Worm (Caenorhabditis elegans) whole organism, late embryonic: ENCODE measurements around the gene pde-12.

ENCODE experiments used
- F13H6.1 ChIP-seq: sonication (generic microtip); optimal IDR thresholded peaks from 2 replicates; lab custom pipeline; 2016; ENCODE audit warnings: missing genetic modification characterization, missing compliant biosample characterization
- K02D7.2 ChIP-seq: sonication (generic microtip); optimal IDR thresholded peaks from 2 replicates; lab custom pipeline; 2017; ENCODE audit warnings: mild to moderate bottlenecking, missing genetic modification characterization, missing compliant biosample characterization
- K09A11.1 ChIP-seq: sonication (generic microtip); optimal IDR thresholded peaks from 2 replicates; lab custom pipeline; 2017; ENCODE audit warnings: antibody characterized with exemption, mild to moderate bottlenecking, missing genetic modification characterization, missing compliant biosample characterization; ENCODE audit not compliant: insufficient read depth
- ama-1 ChIP-seq: fragments of 150-350 bp; optimal IDR thresholded peaks from 2 replicates; lab custom pipeline; 2014
- ceh-14 ChIP-seq: sonication (generic microtip); optimal IDR thresholded peaks from 2 replicates; lab custom pipeline; 2016; ENCODE audit warnings: missing genotype, missing genetic modification characterization, missing compliant biosample characterization
- ceh-18 ChIP-seq: sonication (generic microtip); optimal IDR thresholded peaks from 2 replicates; lab custom pipeline; 2016; ENCODE audit warnings: missing genetic modification characterization, missing compliant biosample characterization
- ceh-2 ChIP-seq: sonication (generic microtip); optimal IDR thresholded peaks from 2 replicates; lab custom pipeline; 2016; ENCODE audit warnings: missing genotype, missing genetic modification characterization, missing compliant biosample characterization
- ceh-22 ChIP-seq: sonication (generic microtip); optimal IDR thresholded peaks from 2 replicates; lab custom pipeline; 2017; ENCODE audit warnings: missing biosample characterization, missing genetic modification characterization
- ceh-24 ChIP-seq: sonication (generic microtip); optimal IDR thresholded peaks from 2 replicates; lab custom pipeline; 2016; ENCODE audit warnings: mild to moderate bottlenecking, missing genetic modification characterization, missing compliant biosample characterization
- ceh-30 ChIP-seq: fragments of 150-350 bp; optimal IDR thresholded peaks from 2 replicates; lab custom pipeline; 2014; ENCODE audit warnings: missing biosample characterization, missing genetic modification characterization
- ceh-45 ChIP-seq: fragments of 200-800 bp; sonication (Bioruptor generic); IDR thresholded peaks from 2 replicates; pipeline ENCODE4 v1.3.6; 2022; ENCODE audit warnings: missing genetic modification reagents, missing genetic modification characterization, missing compliant biosample characterization
- ceh-48 ChIP-seq: sonication (generic microtip); optimal IDR thresholded peaks from 2 replicates; lab custom pipeline; 2016; ENCODE audit warnings: missing genetic modification characterization, inconsistent platforms, missing compliant biosample characterization
- ceh-9 ChIP-seq: sonication (generic microtip); optimal IDR thresholded peaks from 2 replicates; lab custom pipeline; 2016; ENCODE audit warnings: mild to moderate bottlenecking, missing genetic modification characterization, inconsistent platforms, missing compliant biosample characterization
- che-1 ChIP-seq: sonication (generic microtip); optimal IDR thresholded peaks from 2 replicates; lab custom pipeline; 2016; ENCODE audit warnings: mild to moderate bottlenecking, missing genetic modification characterization, missing compliant biosample characterization
- elt-2 ChIP-seq: sonication (generic microtip); optimal IDR thresholded peaks from 2 replicates; lab custom pipeline; 2016; ENCODE audit warnings: missing genetic modification reagents, missing genetic modification characterization, missing compliant biosample characterization
- eyg-1 ChIP-seq: sonication (generic microtip); optimal IDR thresholded peaks from 2 replicates; lab custom pipeline; 2016; ENCODE audit warnings: missing genotype, missing genetic modification characterization, missing compliant biosample characterization
- fax-1 ChIP-seq: sonication (generic microtip); optimal IDR thresholded peaks from 2 replicates; lab custom pipeline; 2016; ENCODE audit warnings: missing genotype, missing genetic modification characterization, missing compliant biosample characterization
- fkh-6 ChIP-seq: sonication (generic microtip); optimal IDR thresholded peaks from 2 replicates; lab custom pipeline; 2016; ENCODE audit warnings: missing genetic modification characterization, missing compliant biosample characterization
- gmeb-2 ChIP-seq: sonication (generic microtip); optimal IDR thresholded peaks from 2 replicates; lab custom pipeline; 2016; ENCODE audit warnings: missing genetic modification characterization, inconsistent platforms, missing compliant biosample characterization
- hlh-13 ChIP-seq: fragments of 200-800 bp; sonication (Bioruptor generic); optimal IDR thresholded peaks from 2 replicates; lab custom pipeline; 2018; ENCODE audit warnings: mild to moderate bottlenecking, missing genetic modification characterization, missing compliant biosample characterization
- hlh-15 ChIP-seq: sonication (generic microtip); optimal IDR thresholded peaks from 2 replicates; lab custom pipeline; 2016; ENCODE audit warnings: missing genetic modification characterization, missing compliant biosample characterization
- hlh-30 ChIP-seq: sonication (generic microtip); optimal IDR thresholded peaks from 2 replicates; lab custom pipeline; 2017; ENCODE audit warnings: antibody characterized with exemption, missing genetic modification characterization, missing compliant biosample characterization; ENCODE audit not compliant: insufficient read depth
- lim-6 ChIP-seq: sonication (generic microtip); optimal IDR thresholded peaks from 2 replicates; lab custom pipeline; 2016; ENCODE audit warnings: missing genetic modification characterization, missing compliant biosample characterization
- lin-11 ChIP-seq: fragments of 200-800 bp; sonication (Bioruptor generic); optimal IDR thresholded peaks from 2 replicates; lab custom pipeline; 2018; ENCODE audit warnings: mild to moderate bottlenecking, missing genetic modification characterization, missing compliant biosample characterization
- madf-2 ChIP-seq: sonication (generic microtip); optimal IDR thresholded peaks from 2 replicates; lab custom pipeline; 2017; ENCODE audit warnings: missing genetic modification characterization, missing compliant biosample characterization
- nhr-11 ChIP-seq: fragments of 150-350 bp; optimal IDR thresholded peaks from 2 replicates; lab custom pipeline; 2014; ENCODE audit warnings: missing biosample characterization, missing genetic modification characterization
- nhr-232 ChIP-seq: sonication (generic microtip); optimal IDR thresholded peaks from 2 replicates; lab custom pipeline; 2016; ENCODE audit warnings: missing genetic modification characterization, missing compliant biosample characterization
- npax-4 ChIP-seq: sonication (generic microtip); optimal IDR thresholded peaks from 2 replicates; lab custom pipeline; 2016; ENCODE audit warnings: missing genetic modification characterization, missing compliant biosample characterization
- pha-4 ChIP-seq: fragments of 150-350 bp; optimal IDR thresholded peaks from 2 replicates; lab custom pipeline; 2018; ENCODE audit warnings: missing biosample characterization, missing genetic modification reagents, missing genetic modification characterization
- pros-1 ChIP-seq: fragments of 150-350 bp; optimal IDR thresholded peaks from 2 replicates; lab custom pipeline; 2014; ENCODE audit warnings: missing biosample characterization, missing genetic modification reagents, missing genetic modification characterization
- ref-2 ChIP-seq: sonication (generic microtip); optimal IDR thresholded peaks from 2 replicates; lab custom pipeline; 2016; ENCODE audit warnings: missing genetic modification characterization, missing compliant biosample characterization
- rnt-1 ChIP-seq: sonication (generic microtip); optimal IDR thresholded peaks from 2 replicates; lab custom pipeline; 2016; ENCODE audit warnings: missing genetic modification characterization, missing compliant biosample characterization
- sdc-2 ChIP-seq: sonication (generic microtip); optimal IDR thresholded peaks from 2 replicates; lab custom pipeline; 2016; ENCODE audit warnings: missing genotype, missing genetic modification characterization, missing compliant biosample characterization
- sox-4 ChIP-seq: sonication (generic microtip); optimal IDR thresholded peaks from 2 replicates; lab custom pipeline; 2017; ENCODE audit warnings: mild to moderate bottlenecking, missing genetic modification characterization, inconsistent platforms, missing compliant biosample characterization
- tbx-7 ChIP-seq: sonication (generic microtip); optimal IDR thresholded peaks from 2 replicates; lab custom pipeline; 2016; ENCODE audit warnings: missing genotype, missing genetic modification characterization, missing compliant biosample characterization
- unc-3 ChIP-seq, 2 experiments: fragments of 200-800 bp in 1 of 2; sonication (Bioruptor generic) in 1 of 2; sonication (generic microtip) in 1 of 2; conservative IDR thresholded peaks in 1 of 2; optimal IDR thresholded peaks in 1 of 2; 2 replicates each; pipeline versions ENCODE4 v1.3.6 to Lab custom; 2016 to 2022; ENCODE audit warnings: missing compliant biosample characterization in 2 of 2, missing genetic modification characterization in 2 of 2, missing genetic modification reagents in 1 of 2
- unc-42 ChIP-seq: sonication (generic microtip); optimal IDR thresholded peaks from 2 replicates; lab custom pipeline; 2016; ENCODE audit warnings: missing genotype, missing genetic modification characterization, missing compliant biosample characterization
- unc-55 ChIP-seq: sonication (generic microtip); optimal IDR thresholded peaks from 2 replicates; lab custom pipeline; 2017; ENCODE audit warnings: missing biosample characterization, missing genetic modification reagents, missing genetic modification characterization
- ztf-16 ChIP-seq: sonication (generic microtip); optimal IDR thresholded peaks from 2 replicates; lab custom pipeline; 2017; ENCODE audit warnings: missing genetic modification characterization, missing compliant biosample characterization

pde-12 gene

ce11 chrIII:10880083-10880482 lies 35.3 kb upstream of the pde-12 start, which contains the start of gene C44B9.3:
C44B9.3 (minus strand) TSS chrIII:10880183.
- TF ChIP-seq ceh-30 (tag; lab: Kevin White, UChicago) (no peak), lim-6 (no peak), ceh-48 (tag; lab: Kevin White, UChicago) (no peak), npax-4 (tag; lab: Kevin White, UChicago) (no peak)

- TF ChIP-seq F13H6.1 (tag; lab: Kevin White, UChicago) (no peak), rnt-1 (tag; lab: Kevin White, UChicago) (no peak)
Observed at ce11 chrIII:10877542-10877941, 32.7 kb upstream of the pde-12 start.

ce11 chrIII:10875132-10875531 lies 30.3 kb upstream of the pde-12 start, which contains the start of gene C44B9.2:
C44B9.2 (plus strand) TSS chrIII:10875432.
- no peak for TF ChIP-seq hlh-30
- TF ChIP-seq ceh-24: no peak
- no peak for TF ChIP-seq fkh-6 (tag; lab: Kevin White, UChicago)
- no peak for TF ChIP-seq ceh-22
- no peak for TF ChIP-seq madf-2 (tag; lab: Kevin White, UChicago)
- no peak for TF ChIP-seq unc-42
- TF ChIP-seq ceh-2 (tag; lab: Kevin White, UChicago): no peak
- no peak for TF ChIP-seq unc-3 (GFP tag; conservative IDR thresholded peaks at IDR 0.05; lab: Robert Waterston, UW)
- TF ChIP-seq unc-3 (tag; optimal IDR thresholded peaks at IDR 0.05; lab: Kevin White, UChicago): no peak
- no peak for TF ChIP-seq hlh-15
- TF ChIP-seq K02D7.2 (tag; lab: Kevin White, UChicago): no peak
- no peak for TF ChIP-seq K09A11.1 (tag; lab: Kevin White, UChicago)

DNA sequence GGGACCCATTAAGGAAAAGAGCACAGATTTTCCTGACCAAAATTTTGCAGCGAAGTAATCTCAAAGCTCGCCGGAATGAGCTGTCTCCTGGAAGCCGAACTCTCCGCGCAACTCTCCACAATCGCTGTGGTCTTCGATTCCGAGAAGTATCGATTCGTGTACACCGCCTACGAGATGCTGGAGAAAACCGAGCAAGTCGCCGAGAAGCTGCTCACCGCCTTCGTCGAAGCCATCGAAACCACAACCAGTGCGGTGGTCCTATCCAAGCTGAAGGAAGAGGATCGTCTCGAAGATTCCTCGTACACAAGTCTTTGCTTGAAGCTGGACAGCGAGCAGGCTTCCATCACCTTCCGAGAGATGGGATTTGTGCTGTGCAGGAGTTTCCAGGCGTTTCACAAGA lies 26.0 kb upstream of the pde-12 start:
- no peak for TF ChIP-seq elt-2
- TF ChIP-seq ztf-16: no peak
- no peak for TF ChIP-seq eyg-1 (tag; lab: Kevin White, UChicago)
- no peak for TF ChIP-seq nhr-232
- TF ChIP-seq pha-4 (tag; lab: Kevin White, UChicago): no peak
- TF ChIP-seq sox-4 (tag; lab: Kevin White, UChicago): no peak
- TF ChIP-seq gmeb-2 (tag; lab: Kevin White, UChicago): no peak
- no peak for TF ChIP-seq unc-55
- TF ChIP-seq hlh-30: no peak
- no peak for TF ChIP-seq tbx-7 (tag; lab: Kevin White, UChicago)
- no peak for TF ChIP-seq unc-3 (GFP tag; conservative IDR thresholded peaks at IDR 0.05; lab: Robert Waterston, UW)
- TF ChIP-seq unc-3 (tag; optimal IDR thresholded peaks at IDR 0.05; lab: Kevin White, UChicago): no peak
- TF ChIP-seq che-1 (tag; lab: Kevin White, UChicago): no peak
- no peak for TF ChIP-seq ama-1
- no peak for TF ChIP-seq hlh-13 (GFP tag; lab: Kevin White, UChicago)
- no peak for TF ChIP-seq ref-2 (tag; lab: Kevin White, UChicago)
- TF ChIP-seq fkh-6 (tag; lab: Kevin White, UChicago): no peak
- TF ChIP-seq ceh-45 (GFP tag; lab: Robert Waterston, UW): no peak
- no peak for TF ChIP-seq pros-1 (tag; lab: Kevin White, UChicago)
- TF ChIP-seq fax-1: no peak

DNA sequence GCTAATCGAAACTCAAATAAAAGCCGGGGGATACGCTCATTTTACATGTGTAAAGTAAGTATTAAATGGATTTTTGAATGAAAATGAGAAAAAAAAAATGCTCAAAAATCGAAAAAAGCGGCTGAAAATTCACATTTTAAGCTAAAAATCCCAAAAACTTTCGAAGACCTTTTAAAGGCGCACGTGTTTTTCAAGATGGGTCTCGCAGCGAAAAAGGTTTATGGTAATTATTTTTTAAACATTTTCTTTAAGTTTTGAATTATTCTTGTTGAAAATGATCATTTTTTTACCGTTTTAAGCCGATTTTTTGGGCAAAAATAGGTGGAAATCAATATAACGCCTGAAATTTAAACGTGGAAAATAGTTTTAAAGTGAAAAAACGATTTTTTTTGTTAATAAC lies 25.3 kb upstream of the pde-12 start:
- TF ChIP-seq hlh-30 (no peak), K02D7.2 (tag; lab: Kevin White, UChicago) (no peak), ceh-24 (no peak), ceh-9 (tag; lab: Kevin White, UChicago) (no peak), nhr-232 (no peak), pros-1 (tag; lab: Kevin White, UChicago) (no peak), unc-42 (no peak), nhr-11 (tag; lab: Kevin White, UChicago) (no peak), ceh-14 (tag; lab: Kevin White, UChicago) (no peak), ceh-18 (tag; lab: Kevin White, UChicago) (no peak), sdc-2 (tag; lab: Kevin White, UChicago) (no peak), lin-11 (tag; lab: Kevin White, UChicago) (no peak)
